Fruit fly (Drosophila melanogaster): Measurements from ENCODE around the gene ko.

ko gene

dm6 chr3L:21175531-21176271, 44.7 kb upstream of the ko start (continued):
- TF ChIP-seq CG12236 (GFP tag; optimal IDR thresholded peaks at IDR 0.05): no peak
- TF ChIP-seq CG6175 (GFP tag; IDR thresholded peaks at IDR 0.05): no peak
- TF ChIP-seq CG12155 (GFP tag; optimal IDR thresholded peaks at IDR 0.05): no peak
- TF ChIP-seq CG1832 (GFP tag; optimal IDR thresholded peaks at IDR 0.05): peak; percentile 88
- TF ChIP-seq CG30020 (tag; optimal IDR thresholded peaks at IDR 0.05): peak; percentile 3
- no peak for TF ChIP-seq kni (GFP tag; optimal IDR thresholded peaks at IDR 0.05)
- TF ChIP-seq unc-4 (GFP tag; IDR thresholded peaks at IDR 0.05; ENCODE audit: partially characterized antibody): peak; percentile 55; the same call in 1 of the 2 replicates
- TF ChIP-seq her (GFP tag; optimal IDR thresholded peaks at IDR 0.05): no peak
- TF ChIP-seq Xrp1 (GFP tag; IDR thresholded peaks at IDR 0.05): no peak
- TF ChIP-seq HLHmδ (GFP tag; optimal IDR thresholded peaks at IDR 0.05): no peak
- peak; percentile 60 for TF ChIP-seq CG10267 (tag; optimal IDR thresholded peaks at IDR 0.05)
- TF ChIP-seq Mrtf (GFP tag; IDR thresholded peaks at IDR 0.05): no peak
- no peak for TF ChIP-seq Fer2 (tag; optimal IDR thresholded peaks at IDR 0.05)
- no peak for TF ChIP-seq tx (GFP tag; optimal IDR thresholded peaks at IDR 0.05)
- TF ChIP-seq Dfd (GFP tag; optimal IDR thresholded peaks at IDR 0.05): no peak
- TF ChIP-seq ttk (GFP tag; IDR thresholded peaks at IDR 0.05): no peak
- no peak for TF ChIP-seq salm (tag; optimal IDR thresholded peaks at IDR 0.05)
- TF ChIP-seq CG18011 (GFP tag; optimal IDR thresholded peaks at IDR 0.05): no peak
- peak; percentile 95 for TF ChIP-seq Sin3A (optimal IDR thresholded peaks at IDR 0.05)
- peak; percentile 50 for TF ChIP-seq ssp (GFP tag; IDR thresholded peaks at IDR 0.05)
- no peak for TF ChIP-seq croc (GFP tag; conservative IDR thresholded peaks at IDR 0.05)
- peak; percentile 93 for TF ChIP-seq gfzf (GFP tag; optimal IDR thresholded peaks at IDR 0.05)
- peak; percentile 76 for TF ChIP-seq YL-1 (GFP tag; optimal IDR thresholded peaks at IDR 0.05)
- no peak for TF ChIP-seq HLH3B (GFP tag; IDR thresholded peaks at IDR 0.05)
- TF ChIP-seq Lhr (GFP tag; optimal IDR thresholded peaks at IDR 0.05): peak; percentile 85
- TF ChIP-seq CG10979 (tag; optimal IDR thresholded peaks at IDR 0.05): no peak
- TF ChIP-seq CG33557 (GFP tag; optimal IDR thresholded peaks at IDR 0.05): no peak
- TF ChIP-seq psq (GFP tag; optimal IDR thresholded peaks at IDR 0.05): no peak
- peak; percentile 68 for TF ChIP-seq CG2116 (GFP tag; optimal IDR thresholded peaks at IDR 0.05)
- peak; percentile 37 for TF ChIP-seq HmgZ (tag; optimal IDR thresholded peaks at IDR 0.05)
- TF ChIP-seq Opbp (GFP tag; IDR thresholded peaks at IDR 0.05; ENCODE audit: partially characterized antibody): peak; percentile 22; the same call in 1 of the 3 replicates
- TF ChIP-seq slou (GFP tag; optimal IDR thresholded peaks at IDR 0.05): no peak
- peak in 1 of 2 experiments; percentile 33 for TF ChIP-seq tll (GFP tag; optimal IDR thresholded peaks at IDR 0.05)
- peak; percentile 83; the same call in 1 of the 3 replicates for TF ChIP-seq CG34422 (GFP tag; IDR thresholded peaks at IDR 0.05)
- TF ChIP-seq dysf (GFP tag; IDR thresholded peaks at IDR 0.05): no peak
- no peak for TF ChIP-seq dmrt99B (tag; optimal IDR thresholded peaks at IDR 0.05)
- TF ChIP-seq CG6791 (GFP tag; IDR thresholded peaks at IDR 0.05; ENCODE audit: partially characterized antibody): no peak
- TF ChIP-seq ab (GFP tag; optimal IDR thresholded peaks at IDR 0.05): no peak
- TF ChIP-seq dimm (GFP tag; IDR thresholded peaks at IDR 0.05): no peak
- TF ChIP-seq Oli (tag; optimal IDR thresholded peaks at IDR 0.05): no peak
- no peak for TF ChIP-seq scrt (GFP tag; optimal IDR thresholded peaks at IDR 0.05)
- TF ChIP-seq NC2β (GFP tag; optimal IDR thresholded peaks at IDR 0.05): peak; percentile 30
- no peak for TF ChIP-seq CG8359 (GFP tag; optimal IDR thresholded peaks at IDR 0.05; ENCODE audit: borderline replicate concordance)
- TF ChIP-seq tin (GFP tag; optimal IDR thresholded peaks at IDR 0.05): no peak
- TF ChIP-seq MESR4 (GFP tag; optimal IDR thresholded peaks at IDR 0.05): peak; percentile 91
- no peak for TF ChIP-seq Trl (optimal IDR thresholded peaks at IDR 0.05)
- no peak for TF ChIP-seq Trl (GFP tag; optimal IDR thresholded peaks at IDR 0.05)
- no peak for TF ChIP-seq bowl (GFP tag; IDR thresholded peaks at IDR 0.05)
- TF ChIP-seq CG14965 (GFP tag; optimal IDR thresholded peaks at IDR 0.05; ENCODE audit: borderline replicate concordance): no peak
- 0 out of 2 replicates have a peak, but pooled peaks have one; percentile 45 for TF ChIP-seq CG32767 (GFP tag; IDR thresholded peaks at IDR 0.05)
